Fruit fly (Drosophila melanogaster): ENCODE measurements around the gene vls.

DNA sequence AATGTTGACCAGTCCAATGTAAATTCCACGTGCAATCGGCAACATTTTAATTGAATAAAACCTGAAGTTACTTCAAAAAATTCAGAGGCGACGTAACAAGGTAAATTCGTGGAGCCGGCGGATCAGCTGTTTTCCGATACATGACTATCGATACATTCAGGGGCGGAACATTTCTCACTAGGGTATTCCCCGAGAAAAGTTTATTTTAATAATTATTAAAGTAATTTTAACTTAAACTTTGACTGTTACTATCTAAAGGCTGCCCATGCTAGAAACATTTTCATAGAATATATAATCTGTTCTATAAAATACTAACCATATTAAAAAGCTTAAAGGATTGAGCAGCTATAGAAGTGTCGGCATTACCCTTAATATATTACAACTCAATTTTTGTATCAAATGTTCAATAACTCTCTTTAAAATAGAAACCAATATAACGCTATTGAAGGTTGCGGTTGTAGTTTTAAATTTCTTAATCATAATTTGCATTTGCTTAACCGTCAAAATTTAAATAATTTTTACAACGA lies 31.7 kb upstream of the vls start, which contains the start of the genes mRpS18B and Kua:
- TF ChIP-seq eg (GFP tag; IDR thresholded peaks at IDR 0.05), result peak; percentile 35; the same call in 1 of the 3 replicates
- TF ChIP-seq Hr39 (GFP tag; optimal IDR thresholded peaks at IDR 0.05), result peak; percentile 17
- no peak for TF ChIP-seq Sox102F (GFP tag; optimal IDR thresholded peaks at IDR 0.05)
- peak; percentile 15 for TF ChIP-seq CG31627 (GFP tag; optimal IDR thresholded peaks at IDR 0.05)
- peak; percentile 26 for TF ChIP-seq Ets96B (tag; optimal IDR thresholded peaks at IDR 0.05)
- TF ChIP-seq OdsH (GFP tag; optimal IDR thresholded peaks at IDR 0.05), result peak; percentile 36
- TF ChIP-seq fd59A (GFP tag; optimal IDR thresholded peaks at IDR 0.05), result no peak
